Worm (Caenorhabditis elegans) whole organism, L1 larva: ENCODE data around the gene casy-1.

Experiments
- efl-3 ChIP-seq: fragments of 200-800 bp; sonication (Bioruptor generic); optimal IDR thresholded peaks from 2 replicates; lab custom pipeline; 2018; ENCODE audit warnings: mild to moderate bottlenecking, missing genetic modification characterization, missing compliant biosample characterization
- fos-1 ChIP-seq: fragments of 150-350 bp; optimal IDR thresholded peaks from 2 replicates; lab custom pipeline; 2014; ENCODE audit warnings: missing biosample characterization, missing genetic modification characterization
- grh-1 ChIP-seq: fragments of 200-800 bp; sonication (Bioruptor generic); IDR thresholded peaks from 2 replicates; pipeline ENCODE4 v1.3.6; 2022; ENCODE audit warnings: missing genetic modification reagents, missing genetic modification characterization, missing compliant biosample characterization
- lin-15B ChIP-seq: fragments of 150-350 bp; sonication (generic microtip); optimal IDR thresholded peaks from 3 replicates; lab custom pipeline; 2014; ENCODE audit warnings: missing biosample characterization, missing genetic modification characterization
- nhr-12 ChIP-seq: sonication (generic microtip); optimal IDR thresholded peaks from 2 replicates; lab custom pipeline; 2017; ENCODE audit warnings: missing biosample characterization, missing genetic modification characterization
- nhr-77 ChIP-seq: fragments of 150-350 bp; optimal IDR thresholded peaks from 2 replicates; lab custom pipeline; 2014; ENCODE audit warnings: missing biosample characterization, missing genetic modification characterization
- rnt-1 ChIP-seq: sonication (generic microtip); optimal IDR thresholded peaks from 2 replicates; lab custom pipeline; 2016; ENCODE audit warnings: mild to moderate bottlenecking, missing genetic modification characterization, moderate library complexity, missing compliant biosample characterization

DNA sequence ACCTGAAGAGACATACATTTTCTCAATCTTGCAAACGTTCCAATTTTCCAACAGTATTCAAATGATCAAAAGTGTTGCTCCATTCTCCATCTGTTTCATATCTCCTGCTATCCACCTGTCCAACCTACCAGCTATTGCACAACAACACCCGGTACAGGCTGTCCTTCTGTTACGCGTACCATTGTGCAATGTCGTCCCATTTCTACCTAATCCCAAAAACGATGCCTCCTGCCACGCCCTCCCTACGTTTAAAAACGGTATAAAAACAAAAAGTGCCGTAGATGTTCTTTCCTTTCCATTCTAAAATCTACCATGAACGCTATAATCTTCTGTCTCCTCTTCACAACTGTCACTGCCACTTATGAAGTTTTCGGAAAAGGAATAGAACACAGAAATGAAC is 31.7 kb upstream of the casy-1 start, which contains the start of gene ins-2:
- TF ChIP-seq grh-1 = no peak
- TF ChIP-seq fos-1 (tag; lab: Kevin White, UChicago) = no peak
- no peak for TF ChIP-seq lin-15B
- TF ChIP-seq nhr-77 = no peak
- no peak for TF ChIP-seq nhr-12
- TF ChIP-seq efl-3 (GFP tag; lab: Kevin White, UChicago) = no peak
- TF ChIP-seq rnt-1 (tag; lab: Kevin White, UChicago) = no peak
